Fruit fly (Drosophila melanogaster): ENCODE data around the gene chrb.

dm6 chr3L:11492457-11492856, 5.1 kb downstream of the chrb start:
- TF ChIP-seq psq (optimal IDR thresholded peaks at IDR 0.05) (no peak), Myc (optimal IDR thresholded peaks at IDR 0.05) (no peak)

All from Kc167 (cell line).